Worm (Caenorhabditis elegans) whole organism, early embryonic: Measurements from ENCODE around the gene T04C12.9.

Experiments used
- F13C5.2 ChIP-seq: sonication (generic microtip); optimal IDR thresholded peaks from 2 replicates; lab custom pipeline; 2017; ENCODE audit warnings: mild to moderate bottlenecking, missing genetic modification characterization, inconsistent platforms, missing compliant biosample characterization
- aly-1 ChIP-seq: sonication (generic microtip); optimal IDR thresholded peaks from 2 replicates; lab custom pipeline; 2016; ENCODE audit warnings: missing genetic modification characterization, missing compliant biosample characterization
- ama-1 ChIP-seq: fragments of 150-350 bp; optimal IDR thresholded peaks from 2 replicates; lab custom pipeline; 2014
- ceh-13 ChIP-seq: fragments of 200-800 bp; sonication (Bioruptor generic); optimal IDR thresholded peaks from 2 replicates; lab custom pipeline; 2018; ENCODE audit warnings: mild to moderate bottlenecking, missing genetic modification characterization, missing compliant biosample characterization
- ceh-36 ChIP-seq: sonication (generic microtip); optimal IDR thresholded peaks from 2 replicates; lab custom pipeline; 2016; ENCODE audit warnings: missing genetic modification characterization, inconsistent platforms, missing compliant biosample characterization
- ets-7 ChIP-seq: sonication (generic microtip); optimal IDR thresholded peaks from 2 replicates; lab custom pipeline; 2016; ENCODE audit warnings: missing genotype, missing genetic modification characterization, missing compliant biosample characterization
- flt-1 ChIP-seq: fragments of 200-800 bp; sonication (Bioruptor generic); IDR thresholded peaks from 2 replicates; pipeline ENCODE4 v1.3.6; 2022; ENCODE audit warnings: missing genetic modification characterization, missing compliant biosample characterization
- hmbx-1 ChIP-seq: sonication (generic microtip); optimal IDR thresholded peaks from 2 replicates; lab custom pipeline; 2016; ENCODE audit warnings: mild to moderate bottlenecking, missing genetic modification characterization, missing compliant biosample characterization
- hmg-4 ChIP-seq: fragments of 200-800 bp; sonication (Bioruptor generic); optimal IDR thresholded peaks from 2 replicates; lab custom pipeline; 2018; ENCODE audit warnings: mild to moderate bottlenecking, missing genetic modification characterization, missing compliant biosample characterization
- pes-1 ChIP-seq: fragments of 200-800 bp; sonication (Bioruptor generic); IDR thresholded peaks from 2 replicates; pipeline ENCODE4 v1.3.6; 2022; ENCODE audit warnings: missing genetic modification reagents, missing genetic modification characterization, missing compliant biosample characterization
- scrt-1 ChIP-seq: fragments of 200-800 bp; sonication (Bioruptor generic); IDR thresholded peaks from 2 replicates; pipeline ENCODE4 v1.3.6; 2022; ENCODE audit warnings: missing genetic modification characterization, missing compliant biosample characterization
- sea-1 ChIP-seq: fragments of 200-800 bp; sonication (Bioruptor generic); conservative IDR thresholded peaks from 2 replicates; pipeline ENCODE4 v1.3.6; 2022; ENCODE audit warnings: missing genetic modification characterization, missing compliant biosample characterization
- tbx-37 ChIP-seq: fragments of 200-800 bp; sonication (Bioruptor generic); conservative IDR thresholded peaks from 2 replicates; pipeline ENCODE4 v1.3.6; 2022; ENCODE audit warnings: missing genetic modification reagents, missing genetic modification characterization, missing compliant biosample characterization
- tra-4 ChIP-seq: sonication (generic microtip); optimal IDR thresholded peaks from 2 replicates; lab custom pipeline; 2017; ENCODE audit warnings: missing genetic modification characterization, missing compliant biosample characterization

ce11 chrV:11071453-11071852 lies 8.4 kb upstream of the T04C12.9 start:
- TF ChIP-seq F13C5.2 (tag; lab: Kevin White, UChicago) (no peak), aly-1 (no peak), ceh-36 (tag; lab: Kevin White, UChicago) (no peak), flt-1 (GFP tag; lab: Robert Waterston, UW) (no peak), ceh-13 (GFP tag; lab: Kevin White, UChicago) (no peak), scrt-1 (no peak), ets-7 (tag; lab: Kevin White, UChicago) (no peak), ama-1 (no peak), tbx-37 (no peak), pes-1 (GFP tag; lab: Robert Waterston, UW) (no peak), tra-4 (no peak), hmbx-1 (tag; lab: Kevin White, UChicago) (no peak), sea-1 (GFP tag; lab: Robert Waterston, UW) (no peak), hmg-4 (no peak)
